Worm (Caenorhabditis elegans) whole organism, L4 larva: Measurements from ENCODE around the gene egl-43.

Experiments used
- D1046.2 ChIP-seq: fragments of 200-800 bp; sonication (Bioruptor generic); IDR thresholded peaks from 2 replicates; pipeline ENCODE4 v1.3.6; 2022; ENCODE audit warnings: missing genetic modification characterization, missing compliant biosample characterization
- F10B5.3 ChIP-seq: sonication (generic microtip); optimal IDR thresholded peaks from 2 replicates; lab custom pipeline; 2016; ENCODE audit warnings: mild to moderate bottlenecking, missing genetic modification characterization, missing compliant biosample characterization
- F49E8.2 ChIP-seq: sonication (generic microtip); optimal IDR thresholded peaks from 2 replicates; lab custom pipeline; 2016; ENCODE audit warnings: missing compliant biosample characterization, mild to moderate bottlenecking, missing genetic modification characterization, borderline replicate concordance
- T26A8.4 ChIP-seq: fragments of 200-800 bp; sonication (Bioruptor generic); IDR thresholded peaks from 2 replicates; pipeline ENCODE4 v1.3.6; 2022; ENCODE audit warnings: missing genetic modification characterization, missing compliant biosample characterization
- Y105C5A.15 ChIP-seq: fragments of 200-800 bp; sonication (Bioruptor generic); IDR thresholded peaks from 2 replicates; pipeline ENCODE4 v1.3.6; 2022; ENCODE audit warnings: missing genetic modification characterization, missing compliant biosample characterization
- Y5F2A.4 ChIP-seq: fragments of 200-800 bp; sonication (Bioruptor generic); optimal IDR thresholded peaks from 2 replicates; lab custom pipeline; 2018; ENCODE audit warnings: mild to moderate bottlenecking, missing genetic modification characterization, missing compliant biosample characterization
- Y75B8A.6 ChIP-seq: fragments of 200-800 bp; sonication (Bioruptor generic); IDR thresholded peaks from 2 replicates; pipeline ENCODE4 v1.3.6; 2022; ENCODE audit warnings: missing genetic modification reagents, missing genetic modification characterization, missing compliant biosample characterization
- ZK546.5 ChIP-seq, 2 experiments: sonication (generic microtip); optimal IDR thresholded peaks; 2 replicates each; lab custom pipeline; 2017; ENCODE audit warnings: missing biosample characterization in 2 of 2, missing genetic modification characterization in 2 of 2
- aly-2 ChIP-seq: sonication (generic microtip); optimal IDR thresholded peaks from 2 replicates; lab custom pipeline; 2018; ENCODE audit warnings: missing biosample characterization, missing genetic modification characterization
- ceh-20 ChIP-seq: fragments of 200-800 bp; sonication (Bioruptor generic); IDR thresholded peaks from 2 replicates; pipeline ENCODE4 v1.3.6; 2022; ENCODE audit warnings: missing genetic modification reagents, missing genetic modification characterization, missing compliant biosample characterization
- ceh-32 ChIP-seq: sonication (generic microtip); optimal IDR thresholded peaks from 2 replicates; lab custom pipeline; 2016; ENCODE audit warnings: mild to moderate bottlenecking, missing genetic modification characterization, missing compliant biosample characterization; ENCODE audit not compliant: poor library complexity
- ceh-44 ChIP-seq: fragments of 200-800 bp; sonication (Bioruptor generic); IDR thresholded peaks from 2 replicates; pipeline ENCODE4 v1.3.6; 2022; ENCODE audit warnings: missing genetic modification reagents, missing genetic modification characterization, missing compliant biosample characterization
- ceh-62 ChIP-seq: sonication (generic microtip); optimal IDR thresholded peaks from 2 replicates; lab custom pipeline; 2017; ENCODE audit warnings: missing biosample characterization, missing genetic modification characterization
- ceh-82 ChIP-seq: sonication (generic microtip); optimal IDR thresholded peaks from 2 replicates; lab custom pipeline; 2017; ENCODE audit warnings: missing biosample characterization, missing genetic modification characterization
- ces-1 ChIP-seq: fragments of 150-350 bp; sonication (generic microtip); optimal IDR thresholded peaks from 4 replicates; lab custom pipeline; 2014; ENCODE audit warnings: missing biosample characterization, missing genetic modification reagents, missing genetic modification characterization
- cey-2 ChIP-seq: sonication (generic microtip); optimal IDR thresholded peaks from 3 replicates; lab custom pipeline; 2017; ENCODE audit warnings: missing genetic modification characterization, mild to moderate bottlenecking, missing compliant biosample characterization, antibody characterized with exemption, borderline replicate concordance; ENCODE audit not compliant: insufficient read depth
- ctbp-1 ChIP-seq: fragments of 200-800 bp; sonication (Bioruptor generic); IDR thresholded peaks from 2 replicates; pipeline ENCODE4 v1.3.6; 2022; ENCODE audit warnings: missing genetic modification reagents, missing genetic modification characterization, missing compliant biosample characterization
- daf-12 ChIP-seq: fragments of 150-350 bp; optimal IDR thresholded peaks from 2 replicates; lab custom pipeline; 2014; ENCODE audit warnings: missing biosample characterization, missing genetic modification reagents, missing genetic modification characterization
- daf-16 ChIP-seq, 3 experiments: sonication (generic microtip); optimal IDR thresholded peaks; 2 replicates each; lab custom pipeline; 2016 to 2017; ENCODE audit warnings: missing genetic modification characterization in 3 of 3, missing genetic modification reagents in 3 of 3, mild to moderate bottlenecking in 2 of 3, missing compliant biosample characterization in 2 of 3, missing biosample characterization in 1 of 3, moderate library complexity in 1 of 3
- daf-19 ChIP-seq: fragments of 200-800 bp; sonication (Bioruptor generic); conservative IDR thresholded peaks from 2 replicates; pipeline ENCODE4 v1.3.6; 2022; ENCODE audit warnings: missing genetic modification characterization, missing compliant biosample characterization
- daf-8 ChIP-seq: fragments of 200-800 bp; sonication (Bioruptor generic); IDR thresholded peaks from 2 replicates; pipeline ENCODE4 v1.3.6; 2022; ENCODE audit warnings: missing genetic modification characterization, missing compliant biosample characterization
- dpl-1 ChIP-seq: fragments of 150-350 bp; optimal IDR thresholded peaks from 2 replicates; lab custom pipeline; 2014; ENCODE audit warnings: missing biosample characterization, missing genetic modification reagents, missing genetic modification characterization
- duxl-1 ChIP-seq: sonication (generic microtip); optimal IDR thresholded peaks from 2 replicates; lab custom pipeline; 2016; ENCODE audit warnings: mild to moderate bottlenecking, missing genetic modification characterization, moderate library complexity, missing compliant biosample characterization; ENCODE audit not compliant: poor library complexity
- egl-27 ChIP-seq: sonication (generic microtip); optimal IDR thresholded peaks from 3 replicates; lab custom pipeline; 2017; ENCODE audit warnings: missing biosample characterization, missing genetic modification reagents, missing genetic modification characterization
- egl-43 ChIP-seq: fragments of 200-800 bp; sonication (Bioruptor generic); IDR thresholded peaks from 2 replicates; pipeline ENCODE4 v1.3.6; 2022; ENCODE audit warnings: missing genetic modification reagents, missing genetic modification characterization, missing compliant biosample characterization
- hmg-1.1 ChIP-seq: fragments of 200-800 bp; sonication (Bioruptor generic); IDR thresholded peaks from 2 replicates; pipeline ENCODE4 v1.3.6; 2022; ENCODE audit warnings: missing genetic modification reagents, missing genetic modification characterization, missing compliant biosample characterization
- lim-7 ChIP-seq: fragments of 200-800 bp; sonication (Bioruptor generic); IDR thresholded peaks from 2 replicates; pipeline ENCODE4 v1.3.6; 2022; ENCODE audit warnings: missing genetic modification characterization, missing compliant biosample characterization
- lin-15B ChIP-seq: fragments of 150-350 bp; sonication (generic microtip); optimal IDR thresholded peaks from 3 replicates; lab custom pipeline; 2014; ENCODE audit warnings: missing biosample characterization, missing genetic modification characterization
- lin-39 ChIP-seq: fragments of 150-350 bp; optimal IDR thresholded peaks from 2 replicates; lab custom pipeline; 2014; ENCODE audit warnings: missing biosample characterization, missing genetic modification reagents, missing genetic modification characterization
- lsy-2 ChIP-seq, 2 experiments: fragments of 150-350 bp in 1 of 2; sonication (generic microtip) in 1 of 2; optimal IDR thresholded peaks; 2 replicates each; lab custom pipeline; 2014 to 2017; ENCODE audit warnings: missing biosample characterization in 2 of 2, missing genetic modification characterization in 2 of 2
- madf-9 ChIP-seq: fragments of 200-800 bp; sonication (Bioruptor generic); conservative IDR thresholded peaks from 2 replicates; pipeline ENCODE4 v1.3.6; 2022; ENCODE audit warnings: missing genetic modification reagents, missing genetic modification characterization, missing compliant biosample characterization
- mdl-1 ChIP-seq, 2 experiments: fragments of 150-350 bp in 1 of 2; sonication (generic microtip) in 1 of 2; optimal IDR thresholded peaks; 2 replicates each; lab custom pipeline; 2014 to 2017; ENCODE audit warnings: missing biosample characterization in 2 of 2, missing genetic modification characterization in 2 of 2
- mep-1 ChIP-seq: fragments of 150-350 bp; sonication (generic microtip); optimal IDR thresholded peaks from 3 replicates; lab custom pipeline; 2014; ENCODE audit warnings: missing biosample characterization, missing genetic modification characterization
- nhr-11 ChIP-seq: fragments of 150-350 bp; optimal IDR thresholded peaks from 2 replicates; lab custom pipeline; 2014; ENCODE audit warnings: missing biosample characterization, missing genetic modification characterization
- nhr-237 ChIP-seq: sonication (generic microtip); optimal IDR thresholded peaks from 2 replicates; lab custom pipeline; 2017; ENCODE audit warnings: missing biosample characterization, missing genetic modification characterization
- nhr-25 ChIP-seq: sonication (generic microtip); optimal IDR thresholded peaks from 2 replicates; lab custom pipeline; 2017; ENCODE audit warnings: missing genetic modification characterization, mild to moderate bottlenecking, missing compliant biosample characterization, antibody characterized with exemption, moderate library complexity, borderline replicate concordance; ENCODE audit not compliant: insufficient read depth
- nhr-28 ChIP-seq: fragments of 150-350 bp; optimal IDR thresholded peaks from 2 replicates; lab custom pipeline; 2014; ENCODE audit warnings: missing biosample characterization, missing genetic modification characterization
- nhr-41 ChIP-seq: fragments of 200-800 bp; sonication (Bioruptor generic); IDR thresholded peaks from 2 replicates; pipeline ENCODE4 v1.3.6; 2022; ENCODE audit warnings: missing genetic modification reagents, missing genetic modification characterization, missing compliant biosample characterization
- nhr-48 ChIP-seq: sonication (generic microtip); optimal IDR thresholded peaks from 2 replicates; lab custom pipeline; 2016; ENCODE audit warnings: mild to moderate bottlenecking, missing genetic modification characterization, missing compliant biosample characterization
- nhr-76 ChIP-seq: fragments of 150-350 bp; optimal IDR thresholded peaks from 2 replicates; lab custom pipeline; 2014; ENCODE audit warnings: missing biosample characterization, missing genetic modification characterization
- pqm-1 ChIP-seq: sonication (generic microtip); optimal IDR thresholded peaks from 2 replicates; lab custom pipeline; 2017; ENCODE audit warnings: missing biosample characterization, missing genetic modification characterization
- rbr-2 ChIP-seq: sonication (generic microtip); optimal IDR thresholded peaks from 2 replicates; lab custom pipeline; 2016; ENCODE audit warnings: missing genotype, missing genetic modification characterization, missing compliant biosample characterization
- saeg-2 ChIP-seq: fragments of 200-800 bp; sonication (Bioruptor generic); IDR thresholded peaks from 2 replicates; pipeline ENCODE4 v1.3.6; 2022; ENCODE audit warnings: missing genetic modification reagents, missing genetic modification characterization, missing compliant biosample characterization
- sdz-12 ChIP-seq: fragments of 200-800 bp; sonication (Bioruptor generic); optimal IDR thresholded peaks from 2 replicates; lab custom pipeline; 2018; ENCODE audit warnings: mild to moderate bottlenecking, missing genetic modification characterization, missing compliant biosample characterization
- set-16 ChIP-seq: fragments of 200-800 bp; sonication (Bioruptor generic); IDR thresholded peaks from 2 replicates; pipeline ENCODE4 v1.3.6; 2022; ENCODE audit warnings: missing genetic modification reagents, missing genetic modification characterization, missing compliant biosample characterization
- snpc-4 ChIP-seq: fragments of 150-350 bp; optimal IDR thresholded peaks from 2 replicates; lab custom pipeline; 2014; ENCODE audit warnings: missing biosample characterization, missing genetic modification characterization
- spr-1 ChIP-seq: sonication (generic microtip); optimal IDR thresholded peaks from 2 replicates; lab custom pipeline; 2016; ENCODE audit warnings: mild to moderate bottlenecking, missing genetic modification characterization, missing compliant biosample characterization
- unc-62 ChIP-seq, 3 experiments: fragments of 150-350 bp in 1 of 3; sonication (generic microtip); optimal IDR thresholded peaks in 2 of 3; peaks in 1 of 3; 1 replicate in 1 of 3; 2 replicates in 2 of 3; lab custom pipeline; 2014 to 2017; ENCODE audit warnings: missing biosample characterization in 3 of 3, missing genetic modification characterization in 3 of 3, missing genetic modification reagents in 3 of 3, missing genotype in 1 of 3
- ztf-7 ChIP-seq: fragments of 150-350 bp; optimal IDR thresholded peaks from 2 replicates; lab custom pipeline; 2014; ENCODE audit warnings: missing biosample characterization, missing genetic modification characterization

Gene egl-43

DNA sequence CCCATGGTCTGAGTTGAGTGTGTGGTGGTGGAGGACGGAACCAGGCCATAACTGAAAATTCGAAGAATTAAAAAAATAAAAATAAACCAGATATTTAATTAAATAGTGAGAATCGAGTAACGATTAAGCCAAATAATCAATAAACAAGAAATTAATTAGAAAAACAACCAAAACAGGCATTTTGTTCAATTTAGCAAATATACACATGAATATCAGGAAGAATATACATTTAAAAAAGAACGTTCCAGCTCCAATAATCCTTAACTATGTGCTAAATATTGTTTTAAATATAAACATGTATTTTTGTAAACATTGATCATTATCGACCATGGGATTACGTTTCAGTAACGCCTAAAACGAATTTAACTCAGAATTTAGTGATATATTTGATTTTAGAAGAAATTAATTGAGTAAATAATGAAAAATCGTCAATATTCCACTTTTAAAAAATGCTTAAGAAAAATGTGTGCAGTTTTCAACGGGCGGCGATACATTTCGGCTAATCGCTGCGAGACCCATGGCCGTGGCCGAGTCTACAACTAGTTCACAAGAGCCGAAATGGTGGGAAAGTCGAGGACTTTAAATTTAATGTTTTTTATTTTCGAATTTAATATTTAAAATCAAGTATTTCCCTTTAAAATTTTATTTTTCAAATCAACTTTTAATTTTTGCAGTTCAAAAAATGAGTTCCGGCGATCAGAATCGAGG, 13.2 kb downstream of the egl-43 start, which contains the start of the genes R53.4 and psf-1 (continued):
- TF ChIP-seq nhr-28 (tag; lab: Kevin White, UChicago), result peak; percentile 40
- no peak for TF ChIP-seq Y105C5A.15 (GFP tag; lab: Robert Waterston, UW)
- TF ChIP-seq ceh-44 (GFP tag; lab: Robert Waterston, UW), result peak; percentile 61; the same call in 1 of the 2 replicates
- no peak for TF ChIP-seq daf-16 (GFP tag; optimal IDR thresholded peaks at IDR 0.05; lab: Kevin White, UChicago)
- peak; percentile 23 for TF ChIP-seq daf-16 (tag; optimal IDR thresholded peaks at IDR 0.05; lab: Kevin White, UChicago)
- no peak for TF ChIP-seq Y75B8A.6 (GFP tag; lab: Robert Waterston, UW)
- no peak for TF ChIP-seq egl-27 (tag; lab: Kevin White, UChicago)
- TF ChIP-seq ZK546.5 (tag; optimal IDR thresholded peaks at IDR 0.05; lab: Kevin White, UChicago), result no peak
- TF ChIP-seq duxl-1, result no peak
- no peak for TF ChIP-seq spr-1 (tag; lab: Kevin White, UChicago)
- TF ChIP-seq mep-1 (tag; lab: Kevin White, UChicago), result peak; percentile 46
- no peak for TF ChIP-seq egl-43 (GFP tag; lab: Robert Waterston, UW)
- TF ChIP-seq T26A8.4 (GFP tag; lab: Robert Waterston, UW), result no peak
- TF ChIP-seq lin-39 (tag; lab: Kevin White, UChicago), result no peak
- TF ChIP-seq Y5F2A.4, result no peak
- TF ChIP-seq madf-9 (GFP tag; lab: Robert Waterston, UW), result no peak
- no peak for TF ChIP-seq daf-8 (GFP tag; lab: Robert Waterston, UW)
- no peak for TF ChIP-seq nhr-25 (tag; lab: Kevin White, UChicago)
- no peak for TF ChIP-seq nhr-76 (tag; lab: Kevin White, UChicago)
- no peak for TF ChIP-seq F10B5.3 (tag; lab: Kevin White, UChicago)
- TF ChIP-seq lim-7 (GFP tag; lab: Robert Waterston, UW), result no peak
- TF ChIP-seq ces-1, result no peak
- no peak for TF ChIP-seq daf-19 (GFP tag; lab: Robert Waterston, UW)
- TF ChIP-seq ctbp-1 (GFP tag; lab: Robert Waterston, UW), result no peak
- TF ChIP-seq sdz-12 (GFP tag; lab: Kevin White, UChicago), result no peak
- TF ChIP-seq snpc-4, result no peak
- no peak for TF ChIP-seq ceh-62 (tag; lab: Kevin White, UChicago)
- TF ChIP-seq ceh-32, result no peak
- no peak for TF ChIP-seq mdl-1 (tag; optimal IDR thresholded peaks at IDR 0.05; lab: Kevin White, UChicago)
- TF ChIP-seq F49E8.2, result no peak
- no peak for TF ChIP-seq aly-2 (tag; lab: Kevin White, UChicago)
- no peak for TF ChIP-seq unc-62 (GFP tag; optimal IDR thresholded peaks at IDR 0.05 in 1 of 2; lab: Kevin White, UChicago)
- TF ChIP-seq unc-62 (tag; optimal IDR thresholded peaks at IDR 0.05; lab: Kevin White, UChicago), result no peak
- TF ChIP-seq ceh-20, result no peak
- no peak for TF ChIP-seq nhr-237 (tag; lab: Kevin White, UChicago)
- TF ChIP-seq ceh-82 (tag; lab: Kevin White, UChicago), result no peak
- TF ChIP-seq lsy-2 (tag; optimal IDR thresholded peaks at IDR 0.05; lab: Kevin White, UChicago), result peak in 1 of 2 experiments; percentile 90
- TF ChIP-seq D1046.2 (GFP tag; lab: Robert Waterston, UW), result no peak
- TF ChIP-seq hmg-1.1, result peak; percentile 61
- no peak for TF ChIP-seq set-16 (GFP tag; lab: Robert Waterston, UW)
- TF ChIP-seq daf-12 (tag; lab: Kevin White, UChicago), result no peak
- no peak for TF ChIP-seq saeg-2 (GFP tag; lab: Robert Waterston, UW)
- peak; percentile 87 for TF ChIP-seq nhr-11 (tag; lab: Kevin White, UChicago)
- TF ChIP-seq nhr-48 (tag; lab: Kevin White, UChicago), result no peak
- TF ChIP-seq lin-15B, result no peak
- no peak for TF ChIP-seq cey-2 (tag; lab: Kevin White, UChicago)
- TF ChIP-seq pqm-1, result peak; percentile 3
- TF ChIP-seq dpl-1 (GFP tag; lab: Kevin White, UChicago), result peak; percentile 85
- peak; percentile 49 for TF ChIP-seq rbr-2
- no peak for TF ChIP-seq ztf-7 (tag; lab: Kevin White, UChicago)
- no peak for TF ChIP-seq nhr-41 (GFP tag; lab: Robert Waterston, UW)
